Worm (Caenorhabditis elegans) whole organism, young adult: ENCODE measurements around the gene H02F09.3.

ENCODE experiments used
- F22D6.2 ChIP-seq: sonication (generic microtip); optimal IDR thresholded peaks from 2 replicates; lab custom pipeline; 2016; ENCODE audit warnings: mild to moderate bottlenecking, missing genetic modification characterization, missing compliant biosample characterization
- F37B4.10 ChIP-seq: fragments of 200-800 bp; sonication (Bioruptor generic); IDR thresholded peaks from 2 replicates; pipeline ENCODE4 v1.3.6; 2022; ENCODE audit warnings: missing genetic modification characterization, missing compliant biosample characterization
- T07F8.4 ChIP-seq: sonication (generic microtip); optimal IDR thresholded peaks from 2 replicates; lab custom pipeline; 2016; ENCODE audit warnings: mild to moderate bottlenecking, missing genetic modification characterization, moderate library complexity, missing compliant biosample characterization
- atf-7 ChIP-seq: sonication (generic microtip); optimal IDR thresholded peaks from 2 replicates; lab custom pipeline; 2017; ENCODE audit warnings: mild to moderate bottlenecking, missing genetic modification characterization, missing compliant biosample characterization
- attf-6 ChIP-seq: fragments of 200-800 bp; sonication (Bioruptor generic); IDR thresholded peaks from 2 replicates; pipeline ENCODE4 v1.3.6; 2022; ENCODE audit warnings: missing genetic modification reagents, missing genetic modification characterization, missing compliant biosample characterization
- ceh-91 ChIP-seq: fragments of 200-800 bp; sonication (Bioruptor generic); IDR thresholded peaks from 2 replicates; pipeline ENCODE4 v1.3.6; 2022; ENCODE audit warnings: missing genetic modification reagents, missing genetic modification characterization, missing compliant biosample characterization
- dox-1 ChIP-seq: fragments of 200-800 bp; sonication (Bioruptor generic); IDR thresholded peaks from 2 replicates; pipeline ENCODE4 v1.3.6; 2022; ENCODE audit warnings: missing genetic modification reagents, missing genetic modification characterization, missing compliant biosample characterization
- egl-44 ChIP-seq: fragments of 200-800 bp; sonication (Bioruptor generic); IDR thresholded peaks from 2 replicates; pipeline ENCODE4 v1.3.6; 2022; ENCODE audit warnings: missing genetic modification reagents, missing genetic modification characterization, missing compliant biosample characterization
- egrh-3 ChIP-seq: fragments of 200-800 bp; sonication (Bioruptor generic); IDR thresholded peaks from 2 replicates; pipeline ENCODE4 v1.3.6; 2022; ENCODE audit warnings: missing genetic modification reagents, missing genetic modification characterization, missing compliant biosample characterization
- ekl-4 ChIP-seq: fragments of 200-800 bp; sonication (Bioruptor generic); IDR thresholded peaks from 2 replicates; pipeline ENCODE4 v1.3.6; 2022; ENCODE audit warnings: missing genetic modification reagents, missing genetic modification characterization, missing compliant biosample characterization
- ets-4 ChIP-seq: fragments of 200-800 bp; sonication (Bioruptor generic); optimal IDR thresholded peaks from 2 replicates; lab custom pipeline; 2018; ENCODE audit warnings: mild to moderate bottlenecking, missing genetic modification characterization, missing compliant biosample characterization
- hlh-12 ChIP-seq: sonication (generic microtip); optimal IDR thresholded peaks from 2 replicates; lab custom pipeline; 2016; ENCODE audit warnings: missing genetic modification characterization, missing compliant biosample characterization
- hmg-1.2 ChIP-seq: fragments of 200-800 bp; sonication (Bioruptor generic); IDR thresholded peaks from 2 replicates; pipeline ENCODE4 v1.3.6; 2022; ENCODE audit warnings: missing genetic modification reagents, missing genetic modification characterization, missing compliant biosample characterization
- hmg-20 ChIP-seq: fragments of 200-800 bp; sonication (Bioruptor generic); IDR thresholded peaks from 2 replicates; pipeline ENCODE4 v1.3.6; 2022; ENCODE audit warnings: missing genetic modification reagents, missing genetic modification characterization, missing compliant biosample characterization
- let-607 ChIP-seq, 2 experiments: fragments of 200-800 bp in 1 of 2; sonication (Bioruptor generic) in 1 of 2; sonication (generic microtip) in 1 of 2; optimal IDR thresholded peaks; 2 replicates each; lab custom pipeline; 2016 to 2018; ENCODE audit warnings: mild to moderate bottlenecking in 2 of 2, missing compliant biosample characterization in 2 of 2, missing genetic modification characterization in 2 of 2, moderate library complexity in 2 of 2, missing genotype in 1 of 2
- madf-8 ChIP-seq: fragments of 200-800 bp; sonication (Bioruptor generic); conservative IDR thresholded peaks from 2 replicates; pipeline ENCODE4 v1.3.6; 2022; ENCODE audit warnings: missing genetic modification reagents, missing genetic modification characterization, missing compliant biosample characterization
- nfya-1 ChIP-seq: sonication (generic microtip); optimal IDR thresholded peaks from 2 replicates; lab custom pipeline; 2017; ENCODE audit warnings: antibody characterized with exemption, missing compliant biosample characterization, missing genetic modification characterization, borderline replicate concordance; ENCODE audit not compliant: insufficient read depth
- nhr-80 ChIP-seq: sonication (generic microtip); optimal IDR thresholded peaks from 2 replicates; lab custom pipeline; 2016; ENCODE audit warnings: missing genetic modification characterization, missing compliant biosample characterization
- pbrm-1 ChIP-seq: fragments of 200-800 bp; sonication (Bioruptor generic); IDR thresholded peaks from 2 replicates; pipeline ENCODE4 v1.3.6; 2022; ENCODE audit warnings: missing genetic modification reagents, missing genetic modification characterization, missing compliant biosample characterization
- pha-4 ChIP-seq: fragments of 150-350 bp; sonication (generic microtip); optimal IDR thresholded peaks from 2 replicates; lab custom pipeline; 2014; ENCODE audit warnings: missing biosample characterization, missing genetic modification reagents, missing genetic modification characterization
- rcor-1 ChIP-seq: fragments of 200-800 bp; sonication (Bioruptor generic); IDR thresholded peaks from 2 replicates; pipeline ENCODE4 v1.3.6; 2022; ENCODE audit warnings: missing genetic modification reagents, missing genetic modification characterization, missing compliant biosample characterization
- repo-1 ChIP-seq: sonication (generic microtip); optimal IDR thresholded peaks from 2 replicates; lab custom pipeline; 2017; ENCODE audit warnings: mild to moderate bottlenecking, missing genetic modification characterization, missing compliant biosample characterization
- sea-2 ChIP-seq: fragments of 200-800 bp; sonication (Bioruptor generic); IDR thresholded peaks from 2 replicates; pipeline ENCODE4 v1.3.6; 2022; ENCODE audit warnings: missing genetic modification characterization, missing compliant biosample characterization
- snpc-1.1 ChIP-seq: sonication (generic microtip); optimal IDR thresholded peaks from 2 replicates; lab custom pipeline; 2017; ENCODE audit warnings: missing genetic modification characterization, mild to moderate bottlenecking, missing compliant biosample characterization, antibody characterized with exemption, moderate library complexity, missing genotype, missing genetic modification reagents; ENCODE audit not compliant: insufficient read depth
- snpc-4 ChIP-seq, 5 experiments: fragments of 150-350 bp in 1 of 5; sonication (generic microtip) in 4 of 5; optimal IDR thresholded peaks; 2 replicates each; lab custom pipeline; 2014 to 2018; ENCODE audit warnings: missing genetic modification characterization in 5 of 5, missing biosample characterization in 3 of 5, antibody characterized with exemption in 2 of 5, mild to moderate bottlenecking in 2 of 5, missing compliant biosample characterization in 2 of 5, missing genotype in 2 of 5, moderate library complexity in 2 of 5, missing genetic modification reagents in 1 of 5
- tlf-1 ChIP-seq: fragments of 200-800 bp; sonication (Bioruptor generic); optimal IDR thresholded peaks from 2 replicates; lab custom pipeline; 2018; ENCODE audit warnings: mild to moderate bottlenecking, missing genetic modification characterization, missing compliant biosample characterization
- zfh-2 ChIP-seq: fragments of 200-800 bp; sonication (Bioruptor generic); conservative IDR thresholded peaks from 2 replicates; pipeline ENCODE4 v1.3.6; 2022; ENCODE audit warnings: missing genetic modification reagents, missing genetic modification characterization, missing compliant biosample characterization
- ztf-18 ChIP-seq: sonication (generic microtip); optimal IDR thresholded peaks from 2 replicates; lab custom pipeline; 2016; ENCODE audit warnings: missing genotype, mild to moderate bottlenecking, missing genetic modification characterization, missing compliant biosample characterization
- ztf-26 ChIP-seq: sonication (generic microtip); optimal IDR thresholded peaks from 2 replicates; lab custom pipeline; 2017; ENCODE audit warnings: missing genetic modification characterization, missing compliant biosample characterization

Gene H02F09.3

DNA sequence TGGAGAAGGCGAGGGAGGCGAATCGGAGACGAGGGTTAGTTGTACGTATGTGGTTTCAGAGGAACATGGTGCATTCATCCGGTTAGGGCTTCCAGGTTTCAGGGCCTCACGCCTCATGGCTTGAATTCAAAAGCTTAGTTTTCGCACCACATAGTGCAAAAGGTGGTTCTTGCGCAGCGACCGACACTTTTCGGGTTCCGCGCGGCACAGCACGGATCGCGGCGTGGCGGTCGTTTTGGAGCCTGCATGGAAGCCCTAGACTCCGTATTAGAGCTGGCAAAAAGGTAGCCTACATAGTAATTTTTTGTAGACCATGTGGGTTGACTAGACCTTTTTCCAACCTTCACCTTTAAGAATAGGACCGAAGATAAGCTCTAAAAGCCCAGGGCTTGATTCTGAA is 29.6 kb upstream of the H02F09.3 start:
- 0 out of 2 replicates have a peak, but pooled peaks have one; percentile 6 for TF ChIP-seq madf-8 (GFP tag; lab: Robert Waterston, UW)
- no peak for TF ChIP-seq pbrm-1 (GFP tag; lab: Robert Waterston, UW)
- no peak for TF ChIP-seq ztf-18 (tag; lab: Kevin White, UChicago)
- no peak for TF ChIP-seq snpc-4 (GFP tag; optimal IDR thresholded peaks at IDR 0.05; lab: Kevin White, UChicago)
- peak in 2 of 4 experiments; percentile 37 to 69 for TF ChIP-seq snpc-4 (tag; optimal IDR thresholded peaks at IDR 0.05; lab: Kevin White, UChicago)
- TF ChIP-seq hmg-1.2 (GFP tag; lab: Robert Waterston, UW), result peak; percentile 27; the same call in 1 of the 2 replicates
- peak; percentile 53; the same call in 1 of the 2 replicates for TF ChIP-seq zfh-2 (GFP tag; lab: Robert Waterston, UW)
- no peak for TF ChIP-seq T07F8.4 (tag; lab: Kevin White, UChicago)
- no peak for TF ChIP-seq nfya-1 (tag; lab: Kevin White, UChicago)
- no peak for TF ChIP-seq F37B4.10 (GFP tag; lab: Robert Waterston, UW)
- TF ChIP-seq F22D6.2 (tag; lab: Kevin White, UChicago), result no peak
- no peak for TF ChIP-seq snpc-1.1 (tag; lab: Kevin White, UChicago)
- no peak for TF ChIP-seq tlf-1 (GFP tag; lab: Kevin White, UChicago)
- no peak for TF ChIP-seq rcor-1 (GFP tag; lab: Robert Waterston, UW)
- TF ChIP-seq ceh-91 (GFP tag; lab: Robert Waterston, UW), result no peak

DNA sequence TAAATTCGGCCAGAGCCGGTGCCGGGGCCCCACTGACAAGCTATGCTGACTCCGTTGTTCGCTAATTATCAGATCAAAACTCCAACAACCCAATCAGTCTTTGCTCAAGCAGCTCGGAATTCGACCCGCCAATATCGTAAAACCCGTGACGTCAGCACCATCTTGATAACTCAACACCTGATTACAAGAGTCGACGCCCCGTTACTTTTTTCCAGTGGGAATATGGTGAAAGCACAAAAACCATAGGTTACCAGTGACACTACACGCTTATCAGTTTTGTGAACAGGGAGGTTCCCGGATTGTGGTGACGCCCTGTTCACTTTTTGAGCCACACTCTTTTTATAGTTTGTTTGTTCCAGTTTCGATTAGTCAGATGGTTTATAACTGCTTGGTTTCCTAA is 27.4 kb upstream of the H02F09.3 start:
- TF ChIP-seq nhr-80 (tag; lab: Kevin White, UChicago) (peak; percentile 87), let-607 (tag; optimal IDR thresholded peaks at IDR 0.05; lab: Kevin White, UChicago) (no peak), attf-6 (no peak), rcor-1 (GFP tag; lab: Robert Waterston, UW) (no peak), egl-44 (GFP tag; lab: Robert Waterston, UW) (0 out of 2 replicates have a peak, but pooled peaks have one; percentile 60), hmg-20 (no peak), pha-4 (tag; lab: Kevin White, UChicago) (peak; percentile 59), ztf-26 (tag; lab: Kevin White, UChicago) (no peak), sea-2 (no peak), dox-1 (peak; percentile 65), atf-7 (tag; lab: Kevin White, UChicago) (peak; percentile 59), ets-4 (GFP tag; lab: Kevin White, UChicago) (peak; percentile 38), ekl-4 (GFP tag; lab: Robert Waterston, UW) (no peak)

DNA sequence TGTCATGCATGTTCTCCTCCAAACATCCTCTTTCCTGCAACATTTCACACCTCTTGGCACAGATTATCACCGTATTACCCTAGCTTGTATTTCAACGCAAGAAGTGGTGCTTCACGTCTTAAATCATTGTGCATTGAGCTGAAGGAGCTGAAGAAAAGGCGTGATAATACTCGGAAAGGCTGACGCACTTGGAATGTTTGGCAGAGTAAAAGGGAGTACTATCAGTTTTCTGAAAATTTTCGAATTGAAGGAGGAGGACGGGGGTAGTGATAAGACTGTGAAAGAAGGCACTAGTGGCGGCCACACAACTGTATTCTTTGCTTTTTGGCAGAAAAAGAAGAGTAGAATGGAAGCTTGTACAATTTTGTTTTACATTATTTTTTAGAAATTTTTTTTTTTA is 25.0 kb upstream of the H02F09.3 start:
- no peak for TF ChIP-seq repo-1 (tag; lab: Kevin White, UChicago)
- peak; percentile 42 for TF ChIP-seq nhr-80 (tag; lab: Kevin White, UChicago)

DNA sequence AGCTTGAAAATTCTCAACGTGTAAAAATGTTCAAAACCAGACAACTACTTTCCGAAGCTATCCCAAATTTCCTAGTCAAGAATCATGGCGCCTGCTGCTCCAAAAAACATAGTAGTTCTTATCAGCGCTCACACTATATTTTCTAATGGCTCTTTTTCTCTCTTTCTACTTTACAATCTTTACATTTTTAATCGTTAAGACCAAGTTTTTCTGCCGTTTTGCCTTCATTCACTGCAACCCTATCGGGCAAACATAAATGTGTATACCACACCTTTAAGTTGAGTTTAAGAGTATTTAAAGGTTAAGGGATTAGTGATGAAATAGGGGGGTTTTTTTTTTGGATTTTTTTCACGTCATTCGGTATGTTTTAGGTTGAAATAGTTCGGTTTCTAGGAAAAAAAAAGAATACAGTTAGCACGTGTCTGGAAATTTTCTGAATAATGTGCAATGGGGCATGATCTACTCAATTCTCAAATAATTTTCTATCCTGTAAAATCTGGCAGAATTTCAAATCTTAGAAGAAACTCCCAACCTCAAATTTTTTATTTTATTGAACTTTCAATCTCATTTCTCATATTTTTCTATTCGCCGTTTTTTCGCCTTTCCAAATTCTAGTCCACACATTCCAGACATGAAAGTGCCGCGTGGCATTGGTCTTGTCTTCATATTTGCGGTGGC is 21.5 kb upstream of the H02F09.3 start, which contains the start of gene K06A9.1:
Gene K06A9.1 (plus strand): TSS at position 628 of the 678 bp plus-strand sequence.
- TF ChIP-seq hlh-12 (tag; lab: Kevin White, UChicago), result no peak
- peak; percentile 51 for TF ChIP-seq nhr-80 (tag; lab: Kevin White, UChicago)

DNA sequence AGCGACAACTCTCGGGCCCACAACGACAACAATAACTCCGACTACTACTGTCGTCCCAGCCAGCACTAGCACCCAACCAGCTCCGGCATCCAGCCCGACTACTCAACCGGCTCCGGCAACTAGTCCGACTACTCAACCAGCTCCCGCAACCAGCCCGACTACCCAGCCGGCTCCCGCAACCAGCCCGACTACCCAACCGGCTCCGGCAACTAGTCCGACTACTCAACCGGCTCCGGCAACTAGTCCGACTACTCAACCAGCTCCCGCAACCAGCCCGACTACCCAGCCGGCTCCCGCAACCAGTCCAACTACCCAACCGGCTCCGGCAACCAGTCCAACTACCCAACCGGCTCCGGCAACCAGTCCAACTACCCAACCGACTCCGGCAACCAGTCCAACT is 20.0 kb upstream of the H02F09.3 start:
- TF ChIP-seq egrh-3 (GFP tag; lab: Robert Waterston, UW) (peak; percentile 86), zfh-2 (GFP tag; lab: Robert Waterston, UW) (peak; percentile 63)
